Fruit fly (Drosophila melanogaster) whole organism, embryonic: ENCODE results near the gene Sec10.
A peak's percentile ranks its signal among the peaks of the same experiment; 100 is the strongest.

Experiments used
- ATbp ChIP-seq: fragments of 200-800 bp; sonication (Bioruptor generic); optimal IDR thresholded peaks from 2 replicates; lab custom pipeline; 2017; ENCODE audit warnings: missing biosample characterization, mild to moderate bottlenecking, missing genetic modification characterization, missing genetic modification reagents
- Adf1 ChIP-seq: fragments of 200-800 bp; sonication (Bioruptor generic); IDR thresholded peaks from 2 replicates; pipeline ENCODE4 v1.3.6; 2022; ENCODE audit warnings: missing biosample characterization, missing genetic modification characterization
- Atf-2 ChIP-seq: fragments of 200-800 bp; sonication (Bioruptor generic); optimal IDR thresholded peaks from 2 replicates; lab custom pipeline; 2016; ENCODE audit warnings: missing biosample characterization, missing genetic modification characterization
- Atf3 ChIP-seq: fragments of 200-800 bp; sonication (Bioruptor generic); optimal IDR thresholded peaks from 3 replicates; lab custom pipeline; 2016; ENCODE audit warnings: missing biosample characterization, missing genetic modification characterization
- Atf6 ChIP-seq: fragments of 200-800 bp; sonication (Bioruptor generic); IDR thresholded peaks from 2 replicates; pipeline ENCODE4 v1.3.6; 2022; ENCODE audit warnings: missing biosample characterization, missing genetic modification characterization
- B-H1 ChIP-seq: fragments of 200-800 bp; sonication (Bioruptor generic); IDR thresholded peaks from 3 replicates; pipeline ENCODE4 v1.3.6; 2022; ENCODE audit warnings: missing biosample characterization, missing genetic modification characterization
- Bteb2 ChIP-seq: fragments of 200-800 bp; sonication (Bioruptor generic); optimal IDR thresholded peaks from 2 replicates; lab custom pipeline; 2016; ENCODE audit warnings: missing biosample characterization, missing genetic modification characterization
- CG11504 ChIP-seq: fragments of 200-800 bp; sonication (Bioruptor generic); optimal IDR thresholded peaks from 3 replicates; lab custom pipeline; 2019; ENCODE audit warnings: missing biosample characterization, mild to moderate bottlenecking, missing genetic modification characterization, moderate library complexity
- CG12942 ChIP-seq: fragments of 200-800 bp; sonication (Bioruptor generic); optimal IDR thresholded peaks from 3 replicates; lab custom pipeline; 2016; ENCODE audit warnings: missing biosample characterization, missing genetic modification characterization
- CG13424 ChIP-seq: fragments of 200-800 bp; sonication (Bioruptor generic); optimal IDR thresholded peaks from 2 replicates; lab custom pipeline; 2019; ENCODE audit warnings: missing biosample characterization, mild to moderate bottlenecking, missing genetic modification characterization, moderate library complexity
- CG14441 ChIP-seq: fragments of 200-800 bp; sonication (Bioruptor generic); IDR thresholded peaks from 2 replicates; pipeline ENCODE4 v1.3.6; 2022; ENCODE audit warnings: missing biosample characterization, missing genetic modification characterization
- CG15269 ChIP-seq: fragments of 200-800 bp; sonication (Bioruptor generic); optimal IDR thresholded peaks from 2 replicates; lab custom pipeline; 2018; ENCODE audit warnings: missing biosample characterization, mild to moderate bottlenecking, missing genetic modification characterization, moderate library complexity
- CG17385 ChIP-seq: fragments of 200-800 bp; sonication (Bioruptor generic); optimal IDR thresholded peaks from 3 replicates; lab custom pipeline; 2018; ENCODE audit warnings: missing biosample characterization, mild to moderate bottlenecking, missing genetic modification characterization
- CG2120 ChIP-seq: fragments of 200-800 bp; sonication (Bioruptor generic); optimal IDR thresholded peaks from 3 replicates; lab custom pipeline; 2016; ENCODE audit warnings: missing biosample characterization, missing genetic modification characterization
- CG2889 ChIP-seq: fragments of 200-800 bp; sonication (Bioruptor generic); IDR thresholded peaks from 3 replicates; pipeline ENCODE4 v1.3.6; 2022; ENCODE audit warnings: missing biosample characterization, missing genetic modification characterization
- CG31388 ChIP-seq: fragments of 200-800 bp; sonication (Bioruptor generic); optimal IDR thresholded peaks from 2 replicates; lab custom pipeline; 2016; ENCODE audit warnings: missing biosample characterization, missing genetic modification characterization
- CG31441 ChIP-seq: fragments of 200-800 bp; sonication (Bioruptor generic); IDR thresholded peaks from 2 replicates; pipeline ENCODE4 v1.3.6; 2022; ENCODE audit warnings: missing biosample characterization, missing genetic modification characterization
- CG3407 ChIP-seq: fragments of 200-800 bp; sonication (Bioruptor generic); optimal IDR thresholded peaks from 2 replicates; lab custom pipeline; 2018; ENCODE audit warnings: missing biosample characterization, mild to moderate bottlenecking, missing genetic modification characterization
- CG3847 ChIP-seq: fragments of 200-800 bp; sonication (Bioruptor generic); IDR thresholded peaks from 2 replicates; pipeline ENCODE4 v1.3.6; 2022; ENCODE audit warnings: missing biosample characterization, missing genetic modification characterization
- CG9609 ChIP-seq: fragments of 200-800 bp; sonication (Bioruptor generic); optimal IDR thresholded peaks from 3 replicates; lab custom pipeline; 2016; ENCODE audit warnings: missing biosample characterization, missing genetic modification characterization
- D19A ChIP-seq: fragments of 200-800 bp; optimal IDR thresholded peaks from 3 replicates; lab custom pipeline; 2019; ENCODE audit warnings: missing biosample characterization, mild to moderate bottlenecking, missing genetic modification characterization, moderate library complexity
- D19B ChIP-seq: fragments of 200-800 bp; sonication (Bioruptor generic); optimal IDR thresholded peaks from 2 replicates; lab custom pipeline; 2017; ENCODE audit warnings: missing biosample characterization, mild to moderate bottlenecking, missing genetic modification characterization
- Dek ChIP-seq: fragments of 200-800 bp; sonication (Bioruptor generic); optimal IDR thresholded peaks from 3 replicates; lab custom pipeline; 2019; ENCODE audit warnings: missing biosample characterization, mild to moderate bottlenecking, missing genetic modification characterization, moderate library complexity
- Dll ChIP-seq: fragments of 200-800 bp; sonication (Bioruptor generic); IDR thresholded peaks from 4 replicates; pipeline ENCODE4 v1.3.6; 2022; ENCODE audit warnings: missing biosample characterization, missing genetic modification characterization; ENCODE audit not compliant: partially characterized antibody
- Gug ChIP-seq: fragments of 200-800 bp; sonication (Bioruptor generic); IDR thresholded peaks from 4 replicates; pipeline ENCODE4 v1.3.6; 2022; ENCODE audit warnings: missing biosample characterization, missing genetic modification characterization
- H2.0 ChIP-seq: fragments of 200-800 bp; sonication (Bioruptor generic); IDR thresholded peaks from 2 replicates; pipeline ENCODE4 v1.3.6; 2022; ENCODE audit warnings: missing biosample characterization, missing genetic modification characterization
- Hmr ChIP-seq: fragments of 200-800 bp; sonication (Bioruptor generic); optimal IDR thresholded peaks from 3 replicates; lab custom pipeline; 2017; ENCODE audit warnings: mild to moderate bottlenecking, missing biosample characterization, missing genetic modification reagents, missing genetic modification characterization
- Hr51 ChIP-seq, 2 experiments: fragments of 200-800 bp; sonication (Bioruptor generic); optimal IDR thresholded peaks; 2 replicates in 1 of 2; 3 replicates in 1 of 2; lab custom pipeline; 2016 to 2018; ENCODE audit warnings: missing biosample characterization in 2 of 2, missing genetic modification characterization in 2 of 2, mild to moderate bottlenecking in 1 of 2, moderate library complexity in 1 of 2
- Nf-YB ChIP-seq: fragments of 200-800 bp; sonication (Bioruptor generic); optimal IDR thresholded peaks from 3 replicates; lab custom pipeline; 2019; ENCODE audit warnings: missing biosample characterization, mild to moderate bottlenecking, missing genetic modification characterization, moderate library complexity
- Pdp1 ChIP-seq, 2 experiments: fragments of 200-800 bp; sonication (Bioruptor generic); optimal IDR thresholded peaks; 3 replicates each; lab custom pipeline; 2016; ENCODE audit warnings: missing biosample characterization in 2 of 2, missing genetic modification characterization in 2 of 2, mild to moderate bottlenecking in 1 of 2, moderate library complexity in 1 of 2
- bab2 ChIP-seq: fragments of 200-800 bp; sonication (Bioruptor generic); optimal IDR thresholded peaks from 2 replicates; lab custom pipeline; 2016; ENCODE audit warnings: missing biosample characterization, missing genetic modification characterization
- bsh ChIP-seq, 2 experiments: fragments of 200-800 bp; sonication (Bioruptor generic); optimal IDR thresholded peaks; 2 replicates each; lab custom pipeline; 2017 to 2018; ENCODE audit warnings: mild to moderate bottlenecking in 2 of 2, missing biosample characterization in 2 of 2, missing genetic modification characterization in 2 of 2, moderate library complexity in 1 of 2
- fd96Cb ChIP-seq: fragments of 200-800 bp; sonication (Bioruptor generic); optimal IDR thresholded peaks from 2 replicates; lab custom pipeline; 2018; ENCODE audit warnings: missing biosample characterization, mild to moderate bottlenecking, missing genetic modification characterization, moderate library complexity
- gro ChIP-seq: fragments of 200-800 bp; sonication (Bioruptor generic); optimal IDR thresholded peaks from 2 replicates; lab custom pipeline; 2016; ENCODE audit warnings: missing biosample characterization, missing genetic modification characterization
- kay ChIP-seq: fragments of 200-800 bp; sonication (Bioruptor generic); optimal IDR thresholded peaks from 2 replicates; lab custom pipeline; 2016; ENCODE audit warnings: missing biosample characterization, missing genetic modification characterization
- lab ChIP-seq: fragments of 200-800 bp; sonication (Bioruptor generic); optimal IDR thresholded peaks from 3 replicates; lab custom pipeline; 2017; ENCODE audit warnings: missing biosample characterization, missing genetic modification characterization, mild to moderate bottlenecking, moderate library complexity, missing genetic modification reagents
- psq ChIP-seq: fragments of 200-800 bp; sonication (Bioruptor generic); optimal IDR thresholded peaks from 2 replicates; lab custom pipeline; 2017; ENCODE audit warnings: missing biosample characterization, missing genetic modification characterization
- pzg ChIP-seq: fragments of 200-800 bp; sonication (Bioruptor generic); optimal IDR thresholded peaks from 3 replicates; lab custom pipeline; 2018; ENCODE audit warnings: missing biosample characterization, mild to moderate bottlenecking, missing genetic modification characterization, moderate library complexity
- sob ChIP-seq: fragments of 200-800 bp; sonication (Bioruptor generic); IDR thresholded peaks from 2 replicates; pipeline ENCODE4 v1.3.6; 2022; ENCODE audit warnings: missing biosample characterization, missing genetic modification characterization
- tgo ChIP-seq: fragments of 200-800 bp; sonication (Bioruptor generic); IDR thresholded peaks from 3 replicates; pipeline ENCODE4 v1.3.6; 2022; ENCODE audit warnings: missing biosample characterization, missing genetic modification characterization
- vfl ChIP-seq: fragments of 200-800 bp; sonication (Bioruptor generic); optimal IDR thresholded peaks from 2 replicates; lab custom pipeline; 2016; ENCODE audit warnings: missing biosample characterization, missing genetic modification characterization
- wdn ChIP-seq: fragments of 200-800 bp; sonication (Bioruptor generic); IDR thresholded peaks from 2 replicates; pipeline ENCODE4 v1.3.6; 2022; ENCODE audit warnings: missing biosample characterization, missing genetic modification characterization

Gene Sec10

DNA sequence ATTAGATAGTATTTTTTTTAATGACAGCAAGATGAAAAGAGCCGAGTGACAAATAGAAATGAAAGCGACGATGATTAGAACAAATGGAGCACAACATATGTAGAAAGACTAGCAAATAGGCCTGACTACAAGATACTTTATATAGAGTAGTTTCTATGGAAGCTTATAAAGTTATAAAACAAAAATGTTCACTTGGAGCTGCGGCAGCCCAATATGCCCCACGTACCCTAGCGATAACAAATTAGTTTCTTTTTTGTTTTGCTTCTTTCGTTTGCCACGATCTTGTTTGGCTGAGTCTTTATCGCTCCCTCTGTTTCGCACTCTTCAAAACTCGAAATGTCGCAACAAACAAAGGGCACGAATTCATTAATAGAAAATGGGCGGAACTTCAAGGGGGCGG is 33.9 kb upstream of the Sec10 start (continued):
- TF ChIP-seq tgo (GFP tag; lab: Robert Waterston, UW): peak; percentile 20; the same call in 1 of the 3 replicates
- no peak for TF ChIP-seq ATbp (GFP tag; lab: Kevin White, UChicago)
- TF ChIP-seq Atf-2 (GFP tag; lab: Kevin White, UChicago): no peak
- peak; percentile 8 for TF ChIP-seq Dek
- no peak for TF ChIP-seq CG2889 (GFP tag; lab: Robert Waterston, UW)
- TF ChIP-seq bsh (GFP tag; optimal IDR thresholded peaks at IDR 0.05; lab: Kevin White, UChicago): peak in 1 of 2 experiments; percentile 14
- TF ChIP-seq fd96Cb (tag; lab: Kevin White, UChicago): no peak
- TF ChIP-seq CG31441 (GFP tag; lab: Robert Waterston, UW): peak; percentile 14; the same call in 1 of the 2 replicates
- peak; percentile 3 for TF ChIP-seq CG17385
- peak; percentile 56 for TF ChIP-seq CG2120
- TF ChIP-seq lab (GFP tag; lab: Kevin White, UChicago): peak; percentile 42
- TF ChIP-seq B-H1 (GFP tag; lab: Robert Waterston, UW): no peak
- TF ChIP-seq Pdp1 (GFP tag; optimal IDR thresholded peaks at IDR 0.05; lab: Kevin White, UChicago): peak in 1 of 2 experiments; percentile 8
- no peak for TF ChIP-seq Adf1 (GFP tag; lab: Robert Waterston, UW)
- TF ChIP-seq pzg (GFP tag; lab: Kevin White, UChicago): no peak
- TF ChIP-seq bab2 (GFP tag; lab: Kevin White, UChicago): peak; percentile 0
- no peak for TF ChIP-seq vfl (GFP tag; lab: Kevin White, UChicago)
- TF ChIP-seq psq (GFP tag; lab: Kevin White, UChicago): peak; percentile 59
- TF ChIP-seq D19B (GFP tag; lab: Kevin White, UChicago): peak; percentile 94
- TF ChIP-seq CG15269 (tag; lab: Kevin White, UChicago): peak; percentile 57
- TF ChIP-seq Gug (GFP tag; lab: Robert Waterston, UW): peak; percentile 28; the same call in 1 of the 4 replicates
- no peak for TF ChIP-seq Nf-YB
- peak; percentile 35 for TF ChIP-seq Hmr
- peak; percentile 3 for TF ChIP-seq CG9609 (GFP tag; lab: Kevin White, UChicago)
- no peak for TF ChIP-seq CG12942 (GFP tag; lab: Kevin White, UChicago)
- TF ChIP-seq Bteb2 (GFP tag; lab: Kevin White, UChicago): no peak
- TF ChIP-seq Hr51 (GFP tag; optimal IDR thresholded peaks at IDR 0.05; lab: Kevin White, UChicago): peak in 1 of 2 experiments; percentile 32
- no peak for TF ChIP-seq Atf3 (GFP tag; lab: Kevin White, UChicago)
- TF ChIP-seq CG31388 (GFP tag; lab: Kevin White, UChicago): no peak
- 0 out of 2 replicates have a peak, but pooled peaks have one; percentile 22 for TF ChIP-seq CG3847 (GFP tag; lab: Robert Waterston, UW)
- TF ChIP-seq CG3407 (GFP tag; lab: Kevin White, UChicago): no peak
- TF ChIP-seq wdn (GFP tag; lab: Robert Waterston, UW): no peak
- TF ChIP-seq H2.0 (GFP tag; lab: Robert Waterston, UW): 0 out of 2 replicates have a peak, but pooled peaks have one; percentile 9
- TF ChIP-seq CG13424: peak; percentile 9
- TF ChIP-seq Atf6 (GFP tag; lab: Robert Waterston, UW): peak; percentile 40; the same call in 1 of the 2 replicates
- TF ChIP-seq D19A: no peak
- peak; percentile 36 for TF ChIP-seq CG11504
- TF ChIP-seq kay (GFP tag; lab: Kevin White, UChicago): peak; percentile 8
- TF ChIP-seq Dll (GFP tag; lab: Robert Waterston, UW): no peak
- peak; percentile 42; the same call in 1 of the 2 replicates for TF ChIP-seq CG14441 (GFP tag; lab: Robert Waterston, UW)
- TF ChIP-seq sob: 0 out of 2 replicates have a peak, but pooled peaks have one; percentile 31
- TF ChIP-seq gro (GFP tag; lab: Kevin White, UChicago): peak; percentile 52
